Worm (Caenorhabditis elegans) whole organism, early embryonic: ENCODE measurements around the gene ima-3.

ENCODE experiments used
- B0310.2 ChIP-seq: sonication (generic microtip); optimal IDR thresholded peaks from 2 replicates; lab custom pipeline; 2016; ENCODE audit warnings: mild to moderate bottlenecking, missing genetic modification characterization, missing compliant biosample characterization
- ama-1 ChIP-seq: fragments of 150-350 bp; optimal IDR thresholded peaks from 2 replicates; lab custom pipeline; 2014
- ceh-13 ChIP-seq: fragments of 200-800 bp; sonication (Bioruptor generic); optimal IDR thresholded peaks from 2 replicates; lab custom pipeline; 2018; ENCODE audit warnings: mild to moderate bottlenecking, missing genetic modification characterization, missing compliant biosample characterization
- ets-7 ChIP-seq: sonication (generic microtip); optimal IDR thresholded peaks from 2 replicates; lab custom pipeline; 2016; ENCODE audit warnings: missing genotype, missing genetic modification characterization, missing compliant biosample characterization
- flt-1 ChIP-seq: fragments of 200-800 bp; sonication (Bioruptor generic); IDR thresholded peaks from 2 replicates; pipeline ENCODE4 v1.3.6; 2022; ENCODE audit warnings: missing genetic modification characterization, missing compliant biosample characterization
- hmg-4 ChIP-seq: fragments of 200-800 bp; sonication (Bioruptor generic); optimal IDR thresholded peaks from 2 replicates; lab custom pipeline; 2018; ENCODE audit warnings: mild to moderate bottlenecking, missing genetic modification characterization, missing compliant biosample characterization
- hnd-1 ChIP-seq: sonication (generic microtip); optimal IDR thresholded peaks from 2 replicates; lab custom pipeline; 2016; ENCODE audit warnings: missing genetic modification characterization, missing compliant biosample characterization
- pes-1 ChIP-seq: fragments of 200-800 bp; sonication (Bioruptor generic); IDR thresholded peaks from 2 replicates; pipeline ENCODE4 v1.3.6; 2022; ENCODE audit warnings: missing genetic modification reagents, missing genetic modification characterization, missing compliant biosample characterization
- tra-4 ChIP-seq: sonication (generic microtip); optimal IDR thresholded peaks from 2 replicates; lab custom pipeline; 2017; ENCODE audit warnings: missing genetic modification characterization, missing compliant biosample characterization

- no peak for TF ChIP-seq flt-1 (GFP tag; lab: Robert Waterston, UW)
- no peak for TF ChIP-seq ama-1
- no peak for TF ChIP-seq ceh-13 (GFP tag; lab: Kevin White, UChicago)
- no peak for TF ChIP-seq hnd-1 (tag; lab: Kevin White, UChicago)
- no peak for TF ChIP-seq B0310.2 (tag; lab: Kevin White, UChicago)
- TF ChIP-seq tra-4 (tag; lab: Kevin White, UChicago): no peak
- no peak for TF ChIP-seq hmg-4 (GFP tag; lab: Kevin White, UChicago)
- no peak for TF ChIP-seq pes-1 (GFP tag; lab: Robert Waterston, UW)
- no peak for TF ChIP-seq ets-7
Measured at ce11 chrIV:7542485-7543001, 18.9 kb downstream of the ima-3 start, which contains the start of gene R05G6.10.
